Fruit fly (Drosophila melanogaster) Kc167 (cell line): ENCODE data around the gene SA1.

Source experiments
- Myc ChIP-seq: fragments of >200 bp; optimal IDR thresholded peaks from 2 replicates; lab custom pipeline; 2017; ENCODE audit warnings: missing external identifiers
- Sin3A ChIP-seq: fragments of >200 bp; optimal IDR thresholded peaks from 2 replicates; lab custom pipeline; 2018; ENCODE audit warnings: missing external identifiers
- h ChIP-seq: fragments of >200 bp; optimal IDR thresholded peaks from 3 replicates; lab custom pipeline; 2018; ENCODE audit warnings: missing external identifiers
- insv ChIP-seq: fragments of >200 bp; optimal IDR thresholded peaks from 3 replicates; lab custom pipeline; 2018; ENCODE audit warnings: missing external identifiers
- psq ChIP-seq: fragments of >200 bp; optimal IDR thresholded peaks from 2 replicates; lab custom pipeline; 2017; ENCODE audit warnings: missing external identifiers
- ttk ChIP-seq: sonication (Bioruptor generic); optimal IDR thresholded peaks from 2 replicates; lab custom pipeline; 2017; ENCODE audit warnings: missing external identifiers

SA1 gene

dm6 chr2L:6950096-6950495, at the start of gene SA1, which contains the start of gene Gas41:
TSS of gene SA1 (plus strand) at chr2L:6950421.
TSS of gene Gas41 (minus strand) at chr2L:6950207.
- TF ChIP-seq h (lab: Kevin White, UChicago): no peak
- no peak for TF ChIP-seq psq (lab: Kevin White, UChicago)

DNA sequence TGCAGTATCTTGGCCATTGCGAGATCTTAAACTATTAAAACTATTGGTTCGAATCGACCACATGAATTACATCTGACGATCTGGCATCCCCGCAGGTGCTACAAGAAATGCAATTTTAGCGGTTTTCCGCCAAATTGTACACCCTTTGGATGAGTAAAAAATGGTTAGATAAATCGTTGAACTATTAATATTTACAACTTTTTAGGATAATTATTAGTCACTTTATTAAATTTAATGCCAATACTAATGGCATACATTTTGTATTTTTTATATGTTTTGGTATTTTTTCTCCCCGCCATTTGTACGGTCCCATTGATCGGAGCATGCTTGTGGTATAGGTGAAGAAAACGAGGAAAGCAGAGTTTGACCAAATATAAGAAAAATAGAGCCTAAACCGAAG, 42.5 kb upstream of the SA1 start, which contains the start of the genes Polr1F and Rat1:
Gene Polr1F (minus strand): TSS at position 84 of the 400 bp plus-strand sequence.
Gene Rat1 (plus strand): TSS at position 323 of the 400 bp plus-strand sequence.
- TF ChIP-seq ttk (lab: Kevin White, UChicago) (no peak), insv (lab: Kevin White, UChicago) (no peak), Myc (no peak), Sin3A (lab: Kevin White, UChicago) (no peak), h (lab: Kevin White, UChicago) (no peak)

dm6 chr2L:6913964-6914363, 36.3 kb upstream of the SA1 start, which contains the start of gene Wee1:
TSS of gene Wee1 (minus strand) at chr2L:6914138.
- TF ChIP-seq Myc: no peak
- TF ChIP-seq insv (lab: Kevin White, UChicago): no peak
- no peak for TF ChIP-seq ttk (lab: Kevin White, UChicago)
- TF ChIP-seq Sin3A (lab: Kevin White, UChicago): no peak
- TF ChIP-seq psq (lab: Kevin White, UChicago): no peak
- TF ChIP-seq h (lab: Kevin White, UChicago): no peak

dm6 chr2L:6916345-6916744, 33.9 kb upstream of the SA1 start, which contains the start of gene CG32829:
TSS of gene CG32829 (minus strand) at chr2L:6916445.
- TF ChIP-seq Sin3A (lab: Kevin White, UChicago) (no peak), Myc (no peak), h (lab: Kevin White, UChicago) (no peak), ttk (lab: Kevin White, UChicago) (no peak), psq (lab: Kevin White, UChicago) (no peak), insv (lab: Kevin White, UChicago) (no peak)

dm6 chr2L:6918517-6919202, 31.6 kb upstream of the SA1 start, which contains the start of gene nop5:
TSS of gene nop5 (minus strand) at chr2L:6918743.
- TF ChIP-seq psq (lab: Kevin White, UChicago) (no peak), h (lab: Kevin White, UChicago) (no peak)

dm6 chr2L:6919203-6919849, 30.9 kb upstream of the SA1 start:
- TF ChIP-seq ttk (lab: Kevin White, UChicago) (no peak), Myc (no peak), h (lab: Kevin White, UChicago) (no peak), psq (lab: Kevin White, UChicago) (no peak), Sin3A (lab: Kevin White, UChicago) (no peak), insv (lab: Kevin White, UChicago) (no peak)

DNA sequence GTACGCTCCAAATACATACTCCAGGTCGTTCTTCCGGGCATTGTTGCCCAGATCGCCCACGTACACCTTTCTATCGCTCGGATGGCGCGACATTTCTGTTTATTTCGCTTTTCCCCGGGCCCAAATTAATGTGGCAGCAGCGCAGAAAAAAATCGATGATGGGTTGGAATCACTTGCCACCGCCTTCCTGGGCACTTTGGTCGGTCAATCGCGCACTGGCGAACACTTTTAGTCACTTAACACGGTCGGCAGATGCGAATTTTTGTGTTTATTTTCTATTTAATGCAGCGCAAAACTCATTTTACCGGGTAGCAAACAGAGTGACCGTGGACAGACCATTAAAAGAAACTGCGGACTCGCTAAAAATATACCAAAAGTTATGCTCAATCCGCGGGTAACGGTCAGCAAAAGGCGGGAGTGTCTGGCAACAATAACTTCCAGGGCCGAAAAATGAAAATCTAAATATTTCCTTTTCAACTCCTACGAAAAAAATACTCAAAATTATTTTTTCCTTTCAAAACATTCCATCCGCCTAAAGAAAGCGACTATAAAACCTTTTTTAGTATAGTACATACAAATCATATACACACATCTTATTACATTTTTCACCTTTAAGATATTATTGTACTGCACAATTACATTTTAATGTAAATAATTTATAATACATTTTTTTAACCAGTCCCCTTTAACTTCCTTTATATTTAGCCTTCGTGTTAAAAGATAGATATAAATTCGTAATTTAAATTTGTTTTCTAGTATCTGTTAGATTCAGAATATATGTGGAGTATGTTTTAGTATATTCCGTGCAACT, 30.2 kb upstream of the SA1 start, which contains the start of gene x16:
Gene x16 (minus strand): TSS at position 361 of the 811 bp plus-strand sequence.
- no peak for TF ChIP-seq ttk (lab: Kevin White, UChicago)
- no peak for TF ChIP-seq psq (lab: Kevin White, UChicago)
- no peak for TF ChIP-seq Myc
- TF ChIP-seq Sin3A (lab: Kevin White, UChicago): no peak
- no peak for TF ChIP-seq h (lab: Kevin White, UChicago)
- TF ChIP-seq insv (lab: Kevin White, UChicago): no peak

DNA sequence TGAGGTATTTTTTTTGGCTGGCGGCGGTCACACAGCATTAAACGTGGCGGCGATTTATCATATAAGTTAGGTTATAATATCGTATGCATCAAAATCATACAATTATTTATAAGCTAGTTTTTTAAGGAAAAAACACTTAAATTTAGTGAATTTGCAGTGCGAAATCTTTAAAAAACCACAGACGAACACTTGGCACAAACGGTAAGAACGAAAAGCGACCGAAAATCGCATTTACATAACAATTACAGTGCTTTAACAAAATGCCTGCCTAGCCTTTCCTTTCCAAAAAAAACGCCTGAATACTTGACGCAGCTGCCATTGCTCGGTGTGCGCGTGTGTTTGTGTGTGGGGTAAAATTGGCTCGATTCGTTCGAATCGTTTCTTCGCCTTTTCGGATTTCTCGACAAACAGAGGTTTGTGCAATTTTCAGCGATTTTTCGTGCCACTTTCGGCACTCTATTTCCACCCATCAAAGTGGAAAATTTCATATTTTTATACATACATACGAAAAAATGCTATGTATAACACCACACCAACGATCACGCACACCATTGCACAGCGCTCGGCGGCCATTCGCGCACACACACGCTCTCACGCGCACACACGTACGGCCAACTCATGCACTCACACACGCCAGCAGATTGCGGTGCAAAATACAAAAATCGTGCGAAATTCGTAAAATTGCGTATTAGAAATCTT, 29.4 kb upstream of the SA1 start, which contains the start of gene Hrb27C:
Gene Hrb27C (plus strand): TSS at position 44 of the 699 bp plus-strand sequence.
- TF ChIP-seq psq (lab: Kevin White, UChicago) (no peak), Sin3A (lab: Kevin White, UChicago) (no peak), h (lab: Kevin White, UChicago) (no peak), insv (lab: Kevin White, UChicago) (no peak), Myc (no peak), ttk (lab: Kevin White, UChicago) (no peak)

DNA sequence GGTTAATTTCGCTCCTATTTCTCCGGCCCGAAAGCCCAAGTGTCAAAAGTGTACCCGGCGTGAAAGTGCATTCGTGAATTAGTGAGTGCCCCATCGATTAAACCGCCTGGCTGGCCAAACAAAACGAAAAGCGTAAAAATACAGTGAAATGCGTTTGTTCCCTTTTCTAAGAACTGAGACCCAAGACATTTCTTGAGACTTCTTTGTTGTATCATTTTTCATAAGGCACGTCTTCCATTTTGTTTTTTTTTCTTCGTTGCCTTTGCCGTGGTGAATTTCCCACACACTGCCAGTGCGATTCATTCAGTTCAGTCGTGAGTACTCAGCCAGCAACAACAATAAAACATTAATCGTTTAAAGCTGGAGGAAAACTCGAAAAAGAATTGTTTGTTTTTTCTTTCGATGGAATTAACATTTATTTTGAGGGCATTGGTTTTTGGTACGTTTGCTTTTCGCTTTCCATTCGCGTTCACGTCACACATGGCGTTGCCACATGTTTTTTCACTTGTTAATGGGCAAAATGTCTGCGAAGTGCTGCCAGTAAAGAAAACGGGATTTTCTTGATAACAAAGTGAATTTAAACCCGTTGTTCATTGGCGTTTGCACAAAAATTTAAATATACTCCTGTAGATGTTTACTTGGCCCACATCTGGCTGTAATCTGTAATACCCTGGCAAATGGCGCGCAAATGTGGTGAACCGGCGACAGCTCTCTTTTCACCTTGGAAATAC, 28.7 kb upstream of the SA1 start:
- TF ChIP-seq h (lab: Kevin White, UChicago) (no peak), insv (lab: Kevin White, UChicago) (no peak), Myc (no peak), psq (lab: Kevin White, UChicago) (no peak), Sin3A (lab: Kevin White, UChicago) (no peak), ttk (lab: Kevin White, UChicago) (no peak)

- TF ChIP-seq ttk (lab: Kevin White, UChicago) (no peak), h (lab: Kevin White, UChicago) (no peak), insv (lab: Kevin White, UChicago) (no peak), Myc (no peak), Sin3A (lab: Kevin White, UChicago) (no peak), psq (lab: Kevin White, UChicago) (no peak)
These were observed 28.0 kb upstream of the SA1 start for dm6 chr2L:6922091-6922753.
